Worm (Caenorhabditis elegans) whole organism, mixed stage, embryonic: Measurements from ENCODE around the gene C46H3.2.
A peak's percentile ranks its signal among the peaks of the same experiment; 100 is the strongest.

Experiments used
- bed-3 ChIP-seq: fragments of 200-800 bp; sonication (Bioruptor generic); optimal IDR thresholded peaks from 3 replicates; lab custom pipeline; 2018; ENCODE audit warnings: mild to moderate bottlenecking, missing genetic modification characterization, moderate library complexity, missing compliant biosample characterization
- ceh-39 ChIP-seq: fragments of 150-350 bp; optimal IDR thresholded peaks from 2 replicates; lab custom pipeline; 2014; ENCODE audit warnings: missing biosample characterization, missing genetic modification characterization
- ceh-83 ChIP-seq: fragments of 200-800 bp; sonication (Bioruptor generic); optimal IDR thresholded peaks from 2 replicates; lab custom pipeline; 2018; ENCODE audit warnings: mild to moderate bottlenecking, missing genetic modification characterization, missing compliant biosample characterization
- ces-1 ChIP-seq: fragments of 150-350 bp; optimal IDR thresholded peaks from 2 replicates; lab custom pipeline; 2014; ENCODE audit warnings: missing biosample characterization, missing genetic modification reagents, missing genetic modification characterization
- cnd-1 ChIP-seq: fragments of 200-800 bp; sonication (Bioruptor generic); optimal IDR thresholded peaks from 2 replicates; lab custom pipeline; 2018; ENCODE audit warnings: mild to moderate bottlenecking, missing genetic modification characterization, missing compliant biosample characterization
- drap-1 ChIP-seq: fragments of 200-800 bp; sonication (Bioruptor generic); optimal IDR thresholded peaks from 3 replicates; lab custom pipeline; 2018; ENCODE audit warnings: mild to moderate bottlenecking, missing genetic modification characterization, missing compliant biosample characterization
- elt-1 ChIP-seq: sonication (generic microtip); optimal IDR thresholded peaks from 2 replicates; lab custom pipeline; 2017; ENCODE audit warnings: missing genetic modification characterization, mild to moderate bottlenecking, missing compliant biosample characterization, antibody characterized with exemption, moderate library complexity, borderline replicate concordance; ENCODE audit not compliant: insufficient read depth
- elt-3 ChIP-seq: fragments of 150-350 bp; optimal IDR thresholded peaks from 2 replicates; lab custom pipeline; 2014; ENCODE audit warnings: missing biosample characterization, missing genetic modification characterization
- flh-1 ChIP-seq: fragments of 200-800 bp; sonication (Bioruptor generic); optimal IDR thresholded peaks from 2 replicates; lab custom pipeline; 2018; ENCODE audit warnings: mild to moderate bottlenecking, missing genetic modification characterization, moderate library complexity, missing compliant biosample characterization
- ham-2 ChIP-seq: fragments of 200-800 bp; sonication (Bioruptor generic); optimal IDR thresholded peaks from 2 replicates; lab custom pipeline; 2018; ENCODE audit warnings: mild to moderate bottlenecking, missing genetic modification characterization, missing compliant biosample characterization
- lin-13 ChIP-seq: fragments of 150-350 bp; optimal IDR thresholded peaks from 2 replicates; lab custom pipeline; 2014; ENCODE audit warnings: missing biosample characterization, missing genetic modification characterization
- lin-32 ChIP-seq: fragments of 200-800 bp; sonication (Bioruptor generic); optimal IDR thresholded peaks from 2 replicates; lab custom pipeline; 2018; ENCODE audit warnings: mild to moderate bottlenecking, missing genetic modification characterization, missing compliant biosample characterization
- mab-5 ChIP-seq: fragments of 150-350 bp; optimal IDR thresholded peaks from 2 replicates; lab custom pipeline; 2014; ENCODE audit warnings: missing biosample characterization, missing genetic modification characterization
- mep-1 ChIP-seq: fragments of 150-350 bp; optimal IDR thresholded peaks from 2 replicates; lab custom pipeline; 2017; ENCODE audit warnings: missing biosample characterization, missing genetic modification reagents, missing genetic modification characterization, inconsistent platforms
- mls-2 ChIP-seq: sonication (generic microtip); optimal IDR thresholded peaks from 2 replicates; lab custom pipeline; 2016; ENCODE audit warnings: mild to moderate bottlenecking, missing genetic modification characterization, moderate library complexity, missing compliant biosample characterization
- nhr-12 ChIP-seq: fragments of 150-350 bp; optimal IDR thresholded peaks from 2 replicates; lab custom pipeline; 2014; ENCODE audit warnings: missing biosample characterization, missing genetic modification characterization
- nhr-237 ChIP-seq: fragments of 150-350 bp; optimal IDR thresholded peaks from 2 replicates; lab custom pipeline; 2014; ENCODE audit warnings: missing biosample characterization, missing genetic modification characterization
- nhr-28 ChIP-seq: fragments of 150-350 bp; optimal IDR thresholded peaks from 2 replicates; lab custom pipeline; 2014; ENCODE audit warnings: missing biosample characterization, missing genetic modification characterization
- nhr-76 ChIP-seq: sonication (generic microtip); optimal IDR thresholded peaks from 2 replicates; lab custom pipeline; 2017; ENCODE audit warnings: missing biosample characterization, missing genetic modification characterization
- pha-4 ChIP-seq: fragments of 150-350 bp; optimal IDR thresholded peaks from 2 replicates; lab custom pipeline; 2018; ENCODE audit warnings: missing biosample characterization, missing genetic modification reagents, missing genetic modification characterization
- sem-2 ChIP-seq: fragments of 200-800 bp; sonication (Bioruptor generic); optimal IDR thresholded peaks from 2 replicates; lab custom pipeline; 2018; ENCODE audit warnings: mild to moderate bottlenecking, missing genetic modification characterization, missing compliant biosample characterization
- snpc-4 ChIP-seq: fragments of 150-350 bp; optimal IDR thresholded peaks from 2 replicates; lab custom pipeline; 2014; ENCODE audit warnings: missing biosample characterization, missing genetic modification characterization
- sptf-1 ChIP-seq: sonication (generic microtip); optimal IDR thresholded peaks from 2 replicates; lab custom pipeline; 2017; ENCODE audit warnings: mild to moderate bottlenecking, missing genetic modification characterization, moderate library complexity, missing compliant biosample characterization
- unc-120 ChIP-seq: sonication (generic microtip); optimal IDR thresholded peaks from 2 replicates; lab custom pipeline; 2017; ENCODE audit warnings: missing genetic modification characterization, missing compliant biosample characterization; ENCODE audit not compliant: poor library complexity, severe bottlenecking
- unc-39 ChIP-seq: fragments of 150-350 bp; optimal IDR thresholded peaks from 2 replicates; lab custom pipeline; 2014; ENCODE audit warnings: missing biosample characterization, missing genetic modification characterization
- zip-8 ChIP-seq: fragments of 150-350 bp; optimal IDR thresholded peaks from 2 replicates; lab custom pipeline; 2014; ENCODE audit warnings: missing biosample characterization, missing genetic modification characterization
- ztf-11 ChIP-seq: fragments of 150-350 bp; optimal IDR thresholded peaks from 2 replicates; lab custom pipeline; 2014; ENCODE audit warnings: missing biosample characterization, missing genetic modification characterization

C46H3.2 gene

DNA sequence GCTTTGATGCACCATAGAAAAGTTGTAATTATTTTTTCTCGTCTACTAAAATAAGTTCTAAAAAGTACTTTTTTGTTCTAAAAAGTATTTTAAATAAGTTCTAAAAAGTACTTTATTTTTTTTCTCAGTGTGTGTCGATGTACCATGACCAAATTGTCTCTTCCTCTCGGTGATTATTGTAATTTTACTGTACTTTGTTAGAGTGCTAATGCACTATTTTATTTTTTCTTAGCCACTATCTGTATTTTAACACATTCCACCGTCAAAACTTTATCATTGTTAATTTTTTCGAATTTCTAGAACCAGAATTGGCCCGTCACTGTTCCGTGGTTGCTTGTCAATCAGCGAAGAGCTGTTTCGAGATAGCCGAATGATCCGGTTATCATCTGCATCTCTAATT lies 50.6 kb downstream of the C46H3.2 start, which contains the start of gene hot-8:
Gene hot-8 (plus strand): TSS at position 301 of the 400 bp plus-strand sequence.
- no peak for TF ChIP-seq sptf-1
- TF ChIP-seq flh-1 = no peak
- TF ChIP-seq nhr-76 (tag; lab: Kevin White, UChicago) = no peak
- TF ChIP-seq mep-1 (tag; lab: Kevin White, UChicago) = no peak
- no peak for TF ChIP-seq nhr-237 (tag; lab: Kevin White, UChicago)
- no peak for TF ChIP-seq mab-5 (tag; lab: Kevin White, UChicago)
- TF ChIP-seq unc-120 (tag; lab: Kevin White, UChicago) = no peak
- no peak for TF ChIP-seq zip-8 (tag; lab: Kevin White, UChicago)
- TF ChIP-seq elt-1 (tag; lab: Kevin White, UChicago) = no peak
- no peak for TF ChIP-seq ztf-11 (tag; lab: Kevin White, UChicago)
- TF ChIP-seq drap-1 (GFP tag; lab: Kevin White, UChicago) = no peak
- no peak for TF ChIP-seq ham-2 (GFP tag; lab: Kevin White, UChicago)
- no peak for TF ChIP-seq cnd-1
- no peak for TF ChIP-seq bed-3 (GFP tag; lab: Kevin White, UChicago)
- TF ChIP-seq lin-32 (GFP tag; lab: Kevin White, UChicago) = no peak
- TF ChIP-seq ces-1 (GFP tag; lab: Kevin White, UChicago) = no peak

- TF ChIP-seq snpc-4 (no peak), nhr-28 (tag; lab: Kevin White, UChicago) (no peak), sem-2 (GFP tag; lab: Kevin White, UChicago) (no peak), unc-39 (no peak), pha-4 (tag; lab: Kevin White, UChicago) (no peak)
Measured at ce11 chrX:1172024-1172423, 58.5 kb downstream of the C46H3.2 start.

ce11 chrX:1171617-1172016 lies 58.9 kb downstream of the C46H3.2 start:
- no peak for TF ChIP-seq cnd-1
- no peak for TF ChIP-seq mab-5 (tag; lab: Kevin White, UChicago)
- TF ChIP-seq lin-13 = no peak
- TF ChIP-seq elt-3 (tag; lab: Kevin White, UChicago) = no peak
- TF ChIP-seq ceh-83 (GFP tag; lab: Kevin White, UChicago) = no peak
- no peak for TF ChIP-seq ces-1 (GFP tag; lab: Kevin White, UChicago)
- no peak for TF ChIP-seq mls-2 (tag; lab: Kevin White, UChicago)
- TF ChIP-seq nhr-28 (tag; lab: Kevin White, UChicago) = no peak
- TF ChIP-seq snpc-4 = no peak
- no peak for TF ChIP-seq nhr-12 (tag; lab: Kevin White, UChicago)
- no peak for TF ChIP-seq elt-1 (tag; lab: Kevin White, UChicago)
- TF ChIP-seq ham-2 (GFP tag; lab: Kevin White, UChicago) = no peak

- TF ChIP-seq unc-120 (tag; lab: Kevin White, UChicago) = peak; percentile 11
- TF ChIP-seq sptf-1 = no peak
Measured at ce11 chrX:1167234-1167633, 63.3 kb downstream of the C46H3.2 start.

- TF ChIP-seq ceh-39 (tag; lab: Kevin White, UChicago) (no peak), nhr-28 (tag; lab: Kevin White, UChicago) (no peak), ces-1 (GFP tag; lab: Kevin White, UChicago) (peak; percentile 61)
Measured at ce11 chrX:1162019-1162418, 68.5 kb downstream of the C46H3.2 start, which contains the start of gene tmc-1. tmc-1 (plus strand) TSS chrX:1162207.
